Worm (Caenorhabditis elegans): ENCODE measurements around the gene C04E7.5.

Gene C04E7.5

DNA sequence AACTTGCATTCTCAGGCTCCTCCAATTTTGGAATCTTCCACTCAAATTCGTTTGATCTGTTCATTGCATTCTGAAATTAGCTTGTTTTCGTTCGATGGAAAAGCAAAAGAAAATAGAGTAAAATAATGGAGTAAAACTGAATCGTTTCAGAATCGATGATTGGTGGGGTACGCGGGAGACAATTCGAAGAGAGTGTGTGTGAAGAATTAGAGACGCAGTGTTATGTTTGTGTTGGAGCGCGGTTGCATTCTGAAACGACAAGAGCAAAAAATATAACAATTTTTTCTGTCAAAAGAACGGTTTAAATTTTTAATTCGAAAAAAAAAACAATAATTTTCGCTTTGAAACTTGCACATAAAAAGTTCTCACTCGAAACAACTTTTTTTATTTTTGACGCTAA lies 28.1 kb downstream of the C04E7.5 start, which contains the start of gene ceh-93:
Gene ceh-93 (minus strand): TSS at position 70 of the 400 bp plus-strand sequence.
- TF ChIP-seq dmd-4 (tag; optimal IDR thresholded peaks at IDR 0.05), result no peak
- no peak for TF ChIP-seq ztf-4 (tag; optimal IDR thresholded peaks at IDR 0.05)
- peak; percentile 36 for TF ChIP-seq nhr-129 (tag; optimal IDR thresholded peaks at IDR 0.05)
- TF ChIP-seq unc-62 (GFP tag; optimal IDR thresholded peaks at IDR 0.05), result no peak
- TF ChIP-seq nhr-237 (tag; optimal IDR thresholded peaks at IDR 0.05), result no peak
- TF ChIP-seq ceh-16 (tag; optimal IDR thresholded peaks at IDR 0.05), result no peak
- no peak for TF ChIP-seq egl-27 (tag; optimal IDR thresholded peaks at IDR 0.05)
- no peak for TF ChIP-seq zag-1 (tag; optimal IDR thresholded peaks at IDR 0.05)
- TF ChIP-seq crh-2 (tag; optimal IDR thresholded peaks at IDR 0.05), result no peak
- no peak for TF ChIP-seq ceh-82 (tag; optimal IDR thresholded peaks at IDR 0.05)
- no peak for TF ChIP-seq nhr-25 (tag; optimal IDR thresholded peaks at IDR 0.05)
- no peak for TF ChIP-seq aly-2 (tag; optimal IDR thresholded peaks at IDR 0.05)
- TF ChIP-seq skn-1 (tag; optimal IDR thresholded peaks at IDR 0.05), result no peak
- TF ChIP-seq ztf-1 (GFP tag; conservative IDR thresholded peaks at IDR 0.05), result no peak
- peak; percentile 52 for TF ChIP-seq C34F6.9 (tag; optimal IDR thresholded peaks at IDR 0.05)
- TF ChIP-seq nhr-12 (tag; optimal IDR thresholded peaks at IDR 0.05), result no peak
- TF ChIP-seq nhr-23 (tag; optimal IDR thresholded peaks at IDR 0.05), result no peak
- TF ChIP-seq elt-3 (tag; optimal IDR thresholded peaks at IDR 0.05), result no peak
- TF ChIP-seq R02D3.7 (tag; optimal IDR thresholded peaks at IDR 0.05), result no peak
- no peak for TF ChIP-seq ZK546.5 (tag; optimal IDR thresholded peaks at IDR 0.05)
- TF ChIP-seq unc-39 (tag; optimal IDR thresholded peaks at IDR 0.05), result no peak
- TF ChIP-seq elt-1 (tag; optimal IDR thresholded peaks at IDR 0.05), result no peak
- TF ChIP-seq F13H6.1 (tag; optimal IDR thresholded peaks at IDR 0.05), result no peak
- no peak for TF ChIP-seq sma-9 (GFP tag; optimal IDR thresholded peaks at IDR 0.05)
- TF ChIP-seq sma-9 (tag; optimal IDR thresholded peaks at IDR 0.05), result no peak
- TF ChIP-seq unc-55 (GFP tag; optimal IDR thresholded peaks at IDR 0.05), result peak; percentile 58
- TF ChIP-seq nhr-11 (tag; optimal IDR thresholded peaks at IDR 0.05), result no peak
- TF ChIP-seq sma-3 (GFP tag; optimal IDR thresholded peaks at IDR 0.05), result no peak

DNA sequence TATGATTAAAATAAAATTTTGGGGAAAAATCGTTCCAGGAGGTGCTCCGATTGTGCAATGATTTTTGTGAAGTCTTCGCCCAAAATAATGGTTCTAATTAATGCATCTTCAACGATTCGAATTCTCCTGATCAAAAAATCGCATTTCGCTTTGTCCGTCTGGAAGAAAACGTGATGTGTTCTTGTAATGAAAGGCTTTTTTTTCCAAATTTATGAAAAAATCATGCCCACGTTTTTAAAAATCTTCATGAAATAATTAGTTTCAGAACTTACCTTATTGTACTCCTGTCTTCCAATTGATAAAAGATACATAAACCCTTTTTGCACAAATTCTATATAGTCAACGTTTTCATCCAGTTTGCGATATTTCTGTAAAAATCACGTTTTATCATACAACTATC lies 29.0 kb downstream of the C04E7.5 start:
- TF ChIP-seq sma-3 (GFP tag; optimal IDR thresholded peaks at IDR 0.05), result no peak
- no peak for TF ChIP-seq unc-39 (tag; optimal IDR thresholded peaks at IDR 0.05)
- TF ChIP-seq ama-1 (optimal IDR thresholded peaks at IDR 0.05), result no peak
- no peak for TF ChIP-seq mbf-1 (tag; optimal IDR thresholded peaks at IDR 0.05)
- no peak for TF ChIP-seq nhr-23 (tag; optimal IDR thresholded peaks at IDR 0.05)
- TF ChIP-seq gmeb-1 (tag; optimal IDR thresholded peaks at IDR 0.05), result no peak
- no peak for TF ChIP-seq nhr-12 (tag; optimal IDR thresholded peaks at IDR 0.05)
- TF ChIP-seq ceh-16 (tag; optimal IDR thresholded peaks at IDR 0.05), result no peak
- TF ChIP-seq elt-3 (tag; optimal IDR thresholded peaks at IDR 0.05), result no peak
- TF ChIP-seq lin-39 (tag; optimal IDR thresholded peaks at IDR 0.05), result no peak
- no peak for TF ChIP-seq Y55F3AM.14 (GFP tag; optimal IDR thresholded peaks at IDR 0.05)
- TF ChIP-seq dmd-4 (tag; optimal IDR thresholded peaks at IDR 0.05), result no peak
- no peak for TF ChIP-seq elt-1 (tag; optimal IDR thresholded peaks at IDR 0.05)
- TF ChIP-seq unc-55 (GFP tag; optimal IDR thresholded peaks at IDR 0.05), result no peak

DNA sequence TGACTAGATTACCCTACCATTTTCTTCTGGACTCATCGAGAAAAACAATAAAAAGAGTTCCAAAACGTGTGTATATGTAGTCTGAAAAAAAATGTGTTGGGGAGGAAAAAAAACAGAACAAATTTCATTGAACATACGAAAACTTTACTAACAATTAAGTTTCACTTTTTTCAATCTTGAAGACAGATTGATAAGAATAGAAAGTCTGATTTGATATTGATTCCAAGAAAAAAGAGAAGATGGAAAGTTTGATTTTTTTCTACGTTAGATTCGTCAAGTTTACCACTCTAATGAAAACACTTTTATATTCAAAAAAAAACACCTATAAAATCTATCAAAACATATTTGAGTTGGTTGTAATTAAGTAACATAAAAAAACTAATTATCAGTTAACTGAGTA lies 29.9 kb downstream of the C04E7.5 start, which contains the start of gene R04A9.9:
Gene R04A9.9 (minus strand): TSS at position 101 of the 400 bp plus-strand sequence.
- TF ChIP-seq nhr-129 (tag; optimal IDR thresholded peaks at IDR 0.05) (no peak), nhr-25 (tag; optimal IDR thresholded peaks at IDR 0.05) (no peak), unc-62 (GFP tag; optimal IDR thresholded peaks at IDR 0.05) (no peak), R02D3.7 (tag; optimal IDR thresholded peaks at IDR 0.05) (no peak), ZK546.5 (tag; optimal IDR thresholded peaks at IDR 0.05) (no peak), ceh-82 (tag; optimal IDR thresholded peaks at IDR 0.05) (no peak), fos-1 (tag; optimal IDR thresholded peaks at IDR 0.05) (no peak), mab-5 (tag; optimal IDR thresholded peaks at IDR 0.05) (no peak)

DNA sequence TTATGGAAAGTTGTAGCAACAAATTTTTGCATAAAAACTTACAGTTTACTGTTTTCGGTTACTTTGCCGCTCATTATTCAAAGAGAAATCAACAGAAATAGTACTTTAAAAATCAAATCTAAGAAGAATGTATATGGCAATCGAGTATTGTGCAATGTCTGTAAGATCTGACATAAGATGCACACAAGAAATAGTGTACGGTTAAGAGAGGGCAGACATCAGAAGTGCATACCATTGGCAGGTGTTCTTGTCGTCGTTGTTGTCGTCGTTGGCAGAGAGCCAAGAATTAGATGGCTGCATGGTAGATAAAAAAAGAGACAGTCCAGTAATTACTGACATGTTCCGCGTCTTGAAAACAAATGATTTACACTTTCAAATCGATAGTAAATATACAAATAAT lies 34.1 kb downstream of the C04E7.5 start, which contains the start of gene R04A9.7:
Gene R04A9.7 (minus strand): TSS at position 184 of the 400 bp plus-strand sequence.
- TF ChIP-seq ZK546.5 (tag; optimal IDR thresholded peaks at IDR 0.05) (no peak), ama-1 (optimal IDR thresholded peaks at IDR 0.05) (no peak), ztf-4 (tag; optimal IDR thresholded peaks at IDR 0.05) (no peak), ztf-1 (GFP tag; conservative IDR thresholded peaks at IDR 0.05) (no peak), nhr-10 (tag; optimal IDR thresholded peaks at IDR 0.05) (no peak), nhr-21 (tag; optimal IDR thresholded peaks at IDR 0.05) (no peak), unc-55 (GFP tag; optimal IDR thresholded peaks at IDR 0.05) (no peak), nhr-12 (tag; optimal IDR thresholded peaks at IDR 0.05) (no peak), unc-39 (tag; optimal IDR thresholded peaks at IDR 0.05) (no peak), ceh-82 (tag; optimal IDR thresholded peaks at IDR 0.05) (no peak), lin-13 (GFP tag; optimal IDR thresholded peaks at IDR 0.05) (no peak), snpc-4 (tag; optimal IDR thresholded peaks at IDR 0.05) (no peak), nhr-6 (tag; optimal IDR thresholded peaks at IDR 0.05) (no peak), crh-2 (tag; optimal IDR thresholded peaks at IDR 0.05) (no peak), zag-1 (tag; optimal IDR thresholded peaks at IDR 0.05) (no peak)
